Worm (Caenorhabditis elegans) whole organism, L1 larva: Measurements from ENCODE around the gene kin-36.

Experiments
- ama-1 ChIP-seq: fragments of 150-350 bp; optimal IDR thresholded peaks from 2 replicates; lab custom pipeline; 2014
- ceh-63 ChIP-seq: fragments of 200-800 bp; sonication (Bioruptor generic); optimal IDR thresholded peaks from 2 replicates; lab custom pipeline; 2018; ENCODE audit warnings: mild to moderate bottlenecking, missing genetic modification characterization, missing compliant biosample characterization
- ceh-82 ChIP-seq, 3 experiments: fragments of 150-350 bp in 1 of 3; sonication (generic microtip) in 2 of 3; optimal IDR thresholded peaks; 2 replicates each; lab custom pipeline; 2014 to 2017; ENCODE audit warnings: missing biosample characterization in 3 of 3, missing genetic modification characterization in 3 of 3
- dsc-1 ChIP-seq: sonication (generic microtip); optimal IDR thresholded peaks from 2 replicates; lab custom pipeline; 2016; ENCODE audit warnings: mild to moderate bottlenecking, missing genetic modification characterization, missing compliant biosample characterization
- egl-27 ChIP-seq, 2 experiments: fragments of 150-350 bp in 1 of 2; sonication (generic microtip); optimal IDR thresholded peaks; 3 replicates each; lab custom pipeline; 2017 to 2018; ENCODE audit warnings: missing biosample characterization in 2 of 2, missing genetic modification characterization in 2 of 2, missing genetic modification reagents in 2 of 2
- mdl-1 ChIP-seq, 2 experiments: fragments of 150-350 bp; optimal IDR thresholded peaks; 2 replicates each; lab custom pipeline; 2014 to 2017; ENCODE audit warnings: missing biosample characterization in 2 of 2, missing genetic modification characterization in 2 of 2, inconsistent platforms in 1 of 2
- nhr-19 ChIP-seq: fragments of 200-800 bp; sonication (Bioruptor generic); conservative IDR thresholded peaks from 2 replicates; pipeline ENCODE4 v1.3.6; 2022; ENCODE audit warnings: missing genetic modification characterization, missing compliant biosample characterization
- nhr-237 ChIP-seq: fragments of 150-350 bp; optimal IDR thresholded peaks from 2 replicates; lab custom pipeline; 2014; ENCODE audit warnings: missing biosample characterization, missing genetic modification characterization
- pqm-1 ChIP-seq: sonication (generic microtip); optimal IDR thresholded peaks from 3 replicates; lab custom pipeline; 2017; ENCODE audit warnings: missing biosample characterization, missing genetic modification characterization
- snu-23 ChIP-seq: sonication (generic microtip); optimal IDR thresholded peaks from 2 replicates; lab custom pipeline; 2016; ENCODE audit warnings: missing genetic modification characterization, missing compliant biosample characterization
- swsn-7 ChIP-seq: sonication (generic microtip); optimal IDR thresholded peaks from 2 replicates; lab custom pipeline; 2016; ENCODE audit warnings: missing genetic modification characterization, missing compliant biosample characterization
- unc-62 ChIP-seq: fragments of 150-350 bp; optimal IDR thresholded peaks from 2 replicates; lab custom pipeline; 2014; ENCODE audit warnings: missing biosample characterization, missing genetic modification reagents, missing genetic modification characterization

- TF ChIP-seq ceh-82 (tag; optimal IDR thresholded peaks at IDR 0.05; lab: Kevin White, UChicago) (no peak), unc-62 (no peak), pqm-1 (no peak), dsc-1 (no peak), mdl-1 (tag; optimal IDR thresholded peaks at IDR 0.05; lab: Kevin White, UChicago) (no peak), swsn-7 (no peak), ama-1 (lab: Kevin White, UChicago) (no peak), nhr-19 (GFP tag; lab: Robert Waterston, UW) (no peak), nhr-237 (no peak), snu-23 (no peak), egl-27 (tag; optimal IDR thresholded peaks at IDR 0.05; lab: Kevin White, UChicago) (no peak), ceh-63 (no peak)
These were observed 13.7 kb upstream of the kin-36 start, which contains the start of gene F29B9.1 for ce11 chrIV:4665079-4665478.
